Fruit fly (Drosophila melanogaster) whole organism, embryonic: ENCODE measurements around the gene CG34106.

Experiments used
- Atf3 ChIP-seq: fragments of 200-800 bp; sonication (Bioruptor generic); optimal IDR thresholded peaks from 3 replicates; lab custom pipeline; 2016; ENCODE audit warnings: missing biosample characterization, missing genetic modification characterization
- Atf6 ChIP-seq: fragments of 200-800 bp; sonication (Bioruptor generic); IDR thresholded peaks from 2 replicates; pipeline ENCODE4 v1.3.6; 2022; ENCODE audit warnings: missing biosample characterization, missing genetic modification characterization
- B-H1 ChIP-seq: fragments of 200-800 bp; sonication (Bioruptor generic); IDR thresholded peaks from 3 replicates; pipeline ENCODE4 v1.3.6; 2022; ENCODE audit warnings: missing biosample characterization, missing genetic modification characterization
- BEAF-32 ChIP-seq: fragments of 200-800 bp; sonication (Bioruptor generic); optimal IDR thresholded peaks from 3 replicates; lab custom pipeline; 2017; ENCODE audit warnings: missing biosample characterization, missing genetic modification characterization, mild to moderate bottlenecking, moderate library complexity, missing genetic modification reagents
- Bgb ChIP-seq: fragments of 200-800 bp; sonication (Bioruptor generic); IDR thresholded peaks from 2 replicates; pipeline ENCODE4 v1.3.6; 2022; ENCODE audit warnings: missing biosample characterization, missing genetic modification characterization; ENCODE audit not compliant: partially characterized antibody
- CG11456 ChIP-seq: fragments of 200-800 bp; sonication (Bioruptor generic); IDR thresholded peaks from 3 replicates; pipeline ENCODE4 v1.3.6; 2022; ENCODE audit warnings: missing biosample characterization, missing genetic modification characterization
- CG11560 ChIP-seq: fragments of 200-800 bp; sonication (Bioruptor generic); IDR thresholded peaks from 3 replicates; pipeline ENCODE4 v1.3.6; 2022; ENCODE audit warnings: missing biosample characterization, missing genetic modification characterization
- CG16779 ChIP-seq: fragments of 200-800 bp; sonication (Bioruptor generic); IDR thresholded peaks from 2 replicates; pipeline ENCODE4 v1.3.6; 2022; ENCODE audit warnings: missing biosample characterization, missing genetic modification characterization
- CG17802 ChIP-seq: fragments of 200-800 bp; sonication (Bioruptor generic); optimal IDR thresholded peaks from 2 replicates; lab custom pipeline; 2018; ENCODE audit warnings: missing biosample characterization, mild to moderate bottlenecking, missing genetic modification characterization, moderate library complexity
- CG4820 ChIP-seq: fragments of 200-800 bp; sonication (Bioruptor generic); optimal IDR thresholded peaks from 3 replicates; lab custom pipeline; 2016; ENCODE audit warnings: missing biosample characterization, missing genetic modification characterization
- CG4854 ChIP-seq: fragments of 200-800 bp; sonication (Bioruptor generic); optimal IDR thresholded peaks from 2 replicates; lab custom pipeline; 2016; ENCODE audit warnings: missing biosample characterization, missing genetic modification characterization, inconsistent platforms
- CG6791 ChIP-seq: fragments of 200-800 bp; sonication (Bioruptor generic); IDR thresholded peaks from 3 replicates; pipeline ENCODE4 v1.3.6; 2022; ENCODE audit warnings: missing biosample characterization, missing genetic modification characterization; ENCODE audit not compliant: partially characterized antibody
- CG7372 ChIP-seq: fragments of 200-800 bp; sonication (Bioruptor generic); IDR thresholded peaks from 2 replicates; pipeline ENCODE4 v1.3.6; 2022; ENCODE audit warnings: missing biosample characterization, missing genetic modification characterization
- CG8924 ChIP-seq: fragments of 200-800 bp; optimal IDR thresholded peaks from 3 replicates; lab custom pipeline; 2019; ENCODE audit warnings: missing biosample characterization, mild to moderate bottlenecking, missing genetic modification characterization, moderate library complexity
- CTCF ChIP-seq: fragments of 200-800 bp; sonication (Bioruptor generic); optimal IDR thresholded peaks from 2 replicates; lab custom pipeline; 2017; ENCODE audit warnings: missing biosample characterization, mild to moderate bottlenecking, missing genetic modification characterization, moderate library complexity
- Deaf1 ChIP-seq: fragments of 200-800 bp; optimal IDR thresholded peaks from 3 replicates; lab custom pipeline; 2019; ENCODE audit warnings: missing biosample characterization, mild to moderate bottlenecking, missing genetic modification characterization, moderate library complexity
- Ets65A ChIP-seq: fragments of 200-800 bp; sonication (Bioruptor generic); peaks from one replicate; lab custom pipeline; 2016; ENCODE audit warnings: missing biosample characterization, missing genetic modification characterization
- HLH4C ChIP-seq: fragments of 200-800 bp; sonication (Bioruptor generic); IDR thresholded peaks from 3 replicates; pipeline ENCODE4 v1.3.6; 2022; ENCODE audit warnings: missing biosample characterization, missing genetic modification characterization; ENCODE audit not compliant: partially characterized antibody
- Hmr ChIP-seq: fragments of 200-800 bp; sonication (Bioruptor generic); optimal IDR thresholded peaks from 3 replicates; lab custom pipeline; 2017; ENCODE audit warnings: mild to moderate bottlenecking, missing biosample characterization, missing genetic modification reagents, missing genetic modification characterization
- Hr39 ChIP-seq: fragments of >200 bp; optimal IDR thresholded peaks from 2 replicates; lab custom pipeline; 2017
- Jarid2 ChIP-seq: fragments of 200-800 bp; sonication (Bioruptor generic); optimal IDR thresholded peaks from 3 replicates; lab custom pipeline; 2017; ENCODE audit warnings: mild to moderate bottlenecking, missing biosample characterization, missing genetic modification reagents, missing genetic modification characterization
- NC2α ChIP-seq: fragments of 200-800 bp; sonication (Bioruptor generic); optimal IDR thresholded peaks from 2 replicates; lab custom pipeline; 2016; ENCODE audit warnings: missing biosample characterization, missing genetic modification characterization
- Sox100B ChIP-seq: fragments of 200-800 bp; sonication (Bioruptor generic); optimal IDR thresholded peaks from 3 replicates; lab custom pipeline; 2018; ENCODE audit warnings: missing biosample characterization, mild to moderate bottlenecking, missing genetic modification characterization
- Sry-δ ChIP-seq: fragments of 200-800 bp; sonication (Bioruptor generic); optimal IDR thresholded peaks from 2 replicates; lab custom pipeline; 2016; ENCODE audit warnings: missing biosample characterization, missing genetic modification characterization
- Trl ChIP-seq, 3 experiments: fragments of >200 bp in 2 of 3; fragments of 200-800 bp in 1 of 3; sonication (Bioruptor generic) in 1 of 3; optimal IDR thresholded peaks; 2 replicates in 1 of 3; 3 replicates in 2 of 3; lab custom pipeline; 2016 to 2017; ENCODE audit warnings: missing biosample characterization in 1 of 3, missing genetic modification characterization in 1 of 3
- Usf ChIP-seq: fragments of 200-800 bp; sonication (Bioruptor generic); optimal IDR thresholded peaks from 2 replicates; lab custom pipeline; 2017; ENCODE audit warnings: missing genotype, missing biosample characterization, missing genetic modification characterization
- abd-A ChIP-seq: fragments of 200-800 bp; sonication (Bioruptor generic); optimal IDR thresholded peaks from 3 replicates; lab custom pipeline; 2019; ENCODE audit warnings: missing biosample characterization, mild to moderate bottlenecking, missing genetic modification characterization, moderate library complexity
- amos ChIP-seq: fragments of 200-800 bp; sonication (Bioruptor generic); IDR thresholded peaks from 2 replicates; pipeline ENCODE4 v1.3.6; 2022; ENCODE audit warnings: missing biosample characterization, missing genetic modification characterization; ENCODE audit not compliant: partially characterized antibody
- aop ChIP-seq: fragments of 200-800 bp; sonication (Bioruptor generic); IDR thresholded peaks from 2 replicates; pipeline ENCODE4 v1.3.6; 2022; ENCODE audit warnings: missing biosample characterization, missing genetic modification characterization
- bsh ChIP-seq, 2 experiments: fragments of 200-800 bp; sonication (Bioruptor generic); optimal IDR thresholded peaks; 2 replicates each; lab custom pipeline; 2017 to 2018; ENCODE audit warnings: mild to moderate bottlenecking in 2 of 2, missing biosample characterization in 2 of 2, missing genetic modification characterization in 2 of 2, moderate library complexity in 1 of 2
- cwo ChIP-seq: fragments of 200-800 bp; sonication (Bioruptor generic); optimal IDR thresholded peaks from 3 replicates; lab custom pipeline; 2017; ENCODE audit warnings: missing biosample characterization, missing genetic modification characterization, mild to moderate bottlenecking, moderate library complexity, missing genetic modification reagents
- dan ChIP-seq: fragments of 200-800 bp; sonication (Bioruptor generic); IDR thresholded peaks from 2 replicates; pipeline ENCODE4 v1.3.6; 2022; ENCODE audit warnings: missing biosample characterization, missing genetic modification characterization
- fd64A ChIP-seq: fragments of 200-800 bp; sonication (Bioruptor generic); optimal IDR thresholded peaks from 3 replicates; lab custom pipeline; 2018; ENCODE audit warnings: missing biosample characterization, mild to moderate bottlenecking, missing genetic modification characterization
- grn ChIP-seq: fragments of 200-800 bp; sonication (Bioruptor generic); optimal IDR thresholded peaks from 3 replicates; lab custom pipeline; 2017; ENCODE audit warnings: missing biosample characterization, missing genetic modification characterization
- kah ChIP-seq: fragments of 200-800 bp; sonication (Bioruptor generic); optimal IDR thresholded peaks from 2 replicates; lab custom pipeline; 2018; ENCODE audit warnings: missing biosample characterization, mild to moderate bottlenecking, missing genetic modification characterization
- knrl ChIP-seq: fragments of 200-800 bp; sonication (Bioruptor generic); IDR thresholded peaks from 3 replicates; pipeline ENCODE4 v1.3.6; 2022; ENCODE audit warnings: missing biosample characterization, missing genetic modification characterization; ENCODE audit not compliant: partially characterized antibody
- nerfin-2 ChIP-seq: fragments of 200-800 bp; sonication (Bioruptor generic); IDR thresholded peaks from 2 replicates; pipeline ENCODE4 v1.3.6; 2022; ENCODE audit warnings: missing biosample characterization, missing genetic modification characterization; ENCODE audit not compliant: partially characterized antibody
- onecut ChIP-seq: fragments of 200-800 bp; sonication (Bioruptor generic); IDR thresholded peaks from 2 replicates; pipeline ENCODE4 v1.3.6; 2022; ENCODE audit warnings: missing biosample characterization, missing genetic modification characterization
- otp ChIP-seq: fragments of 200-800 bp; sonication (Bioruptor generic); IDR thresholded peaks from 3 replicates; pipeline ENCODE4, ENCODE4 v1.3.6; 2022; ENCODE audit warnings: missing biosample characterization, missing genetic modification characterization
- pfk ChIP-seq: fragments of 200-800 bp; sonication (Bioruptor generic); optimal IDR thresholded peaks from 2 replicates; lab custom pipeline; 2018; ENCODE audit warnings: missing biosample characterization, mild to moderate bottlenecking, missing genetic modification characterization, moderate library complexity
- prd ChIP-seq, 3 experiments: fragments of >200 bp in 2 of 3; fragments of 200-800 bp in 1 of 3; sonication (Bioruptor generic) in 1 of 3; optimal IDR thresholded peaks in 2 of 3; IDR thresholded peaks in 1 of 3; 2 replicates in 2 of 3; 3 replicates in 1 of 3; pipeline versions ENCODE4 v1.3.6 to Lab custom; 2017 to 2022; ENCODE audit warnings: missing biosample characterization in 1 of 3, missing genetic modification characterization in 1 of 3
- psq ChIP-seq: fragments of 200-800 bp; sonication (Bioruptor generic); optimal IDR thresholded peaks from 2 replicates; lab custom pipeline; 2017; ENCODE audit warnings: missing biosample characterization, missing genetic modification characterization
- schlank ChIP-seq: fragments of 200-800 bp; sonication (Bioruptor generic); optimal IDR thresholded peaks from 2 replicates; lab custom pipeline; 2018; ENCODE audit warnings: missing biosample characterization, mild to moderate bottlenecking, missing genetic modification characterization
- slp2 ChIP-seq: fragments of 200-800 bp; sonication (Bioruptor generic); optimal IDR thresholded peaks from 2 replicates; lab custom pipeline; 2016; ENCODE audit warnings: missing biosample characterization, missing genetic modification characterization
- tap ChIP-seq: fragments of 200-800 bp; optimal IDR thresholded peaks from 3 replicates; lab custom pipeline; 2019; ENCODE audit warnings: missing biosample characterization, mild to moderate bottlenecking, missing genetic modification characterization, moderate library complexity
- zf30C ChIP-seq: fragments of 200-800 bp; sonication (Bioruptor generic); optimal IDR thresholded peaks from 3 replicates; lab custom pipeline; 2018; ENCODE audit warnings: missing biosample characterization, mild to moderate bottlenecking, missing genetic modification characterization

CG34106 gene

dm6 chr2L:17130795-17131194 is at the start of gene CG34106, which contains the start of gene beat-IIIa:
CG34106 (plus strand) TSS chr2L:17131024.
beat-IIIa (plus strand) TSS chr2L:17131024.
- TF ChIP-seq abd-A (tag; lab: Kevin White, UChicago) = peak; percentile 30
- TF ChIP-seq onecut (GFP tag; lab: Robert Waterston, UW) = peak; percentile 9; the same call in 1 of the 2 replicates
- peak; percentile 21; the same call in 1 of the 2 replicates for TF ChIP-seq amos (GFP tag; lab: Robert Waterston, UW)
- TF ChIP-seq Bgb (GFP tag; lab: Robert Waterston, UW) = peak; percentile 15; the same call in 1 of the 2 replicates
- no peak for TF ChIP-seq CG6791
- TF ChIP-seq HLH4C = 0 out of 3 replicates have a peak, but pooled peaks have one; percentile 18
- TF ChIP-seq Sox100B (GFP tag; lab: Kevin White, UChicago) = no peak
- TF ChIP-seq BEAF-32 (GFP tag; lab: Kevin White, UChicago) = no peak
- TF ChIP-seq tap (tag; lab: Kevin White, UChicago) = no peak
- peak; percentile 5 for TF ChIP-seq Hmr
- TF ChIP-seq Jarid2 (GFP tag; lab: Kevin White, UChicago) = peak; percentile 69
- TF ChIP-seq CG7372 (GFP tag; lab: Robert Waterston, UW) = no peak
- no peak for TF ChIP-seq CG4854 (GFP tag; lab: Kevin White, UChicago)
- TF ChIP-seq pfk = peak; percentile 80
- peak; percentile 61; the same call in 1 of the 3 replicates for TF ChIP-seq CG11456 (GFP tag; lab: Robert Waterston, UW)
- no peak for TF ChIP-seq Atf6 (GFP tag; lab: Robert Waterston, UW)
- TF ChIP-seq CTCF (GFP tag; lab: Kevin White, UChicago) = peak; percentile 87
- peak; percentile 88 for TF ChIP-seq Deaf1 (tag; lab: Kevin White, UChicago)
- TF ChIP-seq Trl (optimal IDR thresholded peaks at IDR 0.05; lab: Kevin White, UChicago) = peak; percentile 33 to 49
- no peak for TF ChIP-seq Trl (GFP tag; optimal IDR thresholded peaks at IDR 0.05; lab: Kevin White, UChicago)
- TF ChIP-seq aop (GFP tag; lab: Robert Waterston, UW) = no peak
- TF ChIP-seq Atf3 (GFP tag; lab: Kevin White, UChicago) = no peak

- TF ChIP-seq CG17802 (tag; lab: Kevin White, UChicago) = no peak
- TF ChIP-seq NC2α (GFP tag; lab: Kevin White, UChicago) = no peak
- no peak for TF ChIP-seq fd64A
- no peak for TF ChIP-seq cwo (GFP tag; lab: Kevin White, UChicago)
- TF ChIP-seq bsh (GFP tag; optimal IDR thresholded peaks at IDR 0.05; lab: Kevin White, UChicago) = no peak
These were observed 43.5 kb upstream of the CG34106 start, which contains the start of gene CG12620 for dm6 chr2L:17087341-17087740. CG12620 (plus strand) TSS chr2L:17087641.

dm6 chr2L:17092737-17093136 is 38.1 kb upstream of the CG34106 start:
- TF ChIP-seq nerfin-2 (GFP tag; lab: Robert Waterston, UW) (no peak), Ets65A (GFP tag; lab: Kevin White, UChicago) (peak; percentile 70), grn (GFP tag; lab: Kevin White, UChicago) (no peak), CTCF (GFP tag; lab: Kevin White, UChicago) (peak; percentile 63), Hr39 (lab: Kevin White, UChicago) (no peak), CG11560 (tag; lab: Robert Waterston, UW) (no peak), CG11456 (GFP tag; lab: Robert Waterston, UW) (0 out of 3 replicates have a peak, but pooled peaks have one; percentile 10), CG16779 (GFP tag; lab: Robert Waterston, UW) (no peak), dan (GFP tag; lab: Robert Waterston, UW) (no peak), psq (no peak)

- TF ChIP-seq schlank (tag; lab: Kevin White, UChicago) (no peak), Usf (GFP tag; lab: Kevin White, UChicago) (no peak), Sry-δ (GFP tag; lab: Kevin White, UChicago) (no peak), zf30C (no peak), CG8924 (tag; lab: Kevin White, UChicago) (no peak), CG4820 (GFP tag; lab: Kevin White, UChicago) (no peak), kah (no peak), prd (optimal IDR thresholded peaks at IDR 0.05; lab: Kevin White, UChicago) (no peak), prd (GFP tag; IDR thresholded peaks at IDR 0.05; lab: Robert Waterston, UW) (no peak), B-H1 (no peak), slp2 (GFP tag; lab: Kevin White, UChicago) (no peak), knrl (GFP tag; lab: Robert Waterston, UW) (no peak), otp (GFP tag; lab: Robert Waterston, UW) (no peak)
These were observed 5.0 kb upstream of the CG34106 start, which contains the start of gene CG31784 for dm6 chr2L:17125861-17126260. CG31784 (minus strand) TSS chr2L:17125961.
